Fruit fly (Drosophila melanogaster) whole organism, embryonic: Measurements from ENCODE around the gene SelG.

Source experiments
- Abd-B ChIP-seq: fragments of 200-800 bp; sonication (Bioruptor generic); optimal IDR thresholded peaks from 2 replicates; lab custom pipeline; 2018; ENCODE audit warnings: missing biosample characterization, mild to moderate bottlenecking, missing genetic modification characterization, moderate library complexity
- B-H2 ChIP-seq: fragments of 200-800 bp; sonication (Bioruptor generic); optimal IDR thresholded peaks from 2 replicates; lab custom pipeline; 2018; ENCODE audit warnings: missing biosample characterization, mild to moderate bottlenecking, missing genetic modification characterization
- Bgb ChIP-seq: fragments of 200-800 bp; sonication (Bioruptor generic); IDR thresholded peaks from 2 replicates; pipeline ENCODE4 v1.3.6; 2022; ENCODE audit warnings: missing biosample characterization, missing genetic modification characterization; ENCODE audit not compliant: partially characterized antibody
- CG10431 ChIP-seq: fragments of 200-800 bp; sonication (Bioruptor generic); optimal IDR thresholded peaks from 3 replicates; lab custom pipeline; 2018; ENCODE audit warnings: missing biosample characterization, mild to moderate bottlenecking, missing genetic modification characterization
- CG10462 ChIP-seq: fragments of 200-800 bp; sonication (Bioruptor generic); optimal IDR thresholded peaks from 2 replicates; lab custom pipeline; 2016; ENCODE audit warnings: missing biosample characterization, missing genetic modification characterization
- CG10543 ChIP-seq: fragments of 200-800 bp; sonication (Bioruptor generic); optimal IDR thresholded peaks from 3 replicates; lab custom pipeline; 2017; ENCODE audit warnings: missing biosample characterization, mild to moderate bottlenecking, missing genetic modification characterization, moderate library complexity
- CG10654 ChIP-seq: fragments of 200-800 bp; sonication (Bioruptor generic); optimal IDR thresholded peaks from 2 replicates; lab custom pipeline; 2016; ENCODE audit warnings: missing biosample characterization, missing genetic modification characterization
- CG13424 ChIP-seq: fragments of 200-800 bp; sonication (Bioruptor generic); optimal IDR thresholded peaks from 2 replicates; lab custom pipeline; 2019; ENCODE audit warnings: missing biosample characterization, mild to moderate bottlenecking, missing genetic modification characterization, moderate library complexity
- CG15073 ChIP-seq: fragments of 200-800 bp; sonication (Bioruptor generic); optimal IDR thresholded peaks from 2 replicates; lab custom pipeline; 2016; ENCODE audit warnings: missing biosample characterization, missing genetic modification characterization
- CG2712 ChIP-seq: fragments of 200-800 bp; optimal IDR thresholded peaks from 3 replicates; lab custom pipeline; 2019; ENCODE audit warnings: missing biosample characterization, mild to moderate bottlenecking, missing genetic modification characterization, moderate library complexity
- CG31388 ChIP-seq: fragments of 200-800 bp; sonication (Bioruptor generic); optimal IDR thresholded peaks from 2 replicates; lab custom pipeline; 2016; ENCODE audit warnings: missing biosample characterization, missing genetic modification characterization
- CG32772 ChIP-seq: fragments of 200-800 bp; sonication (Bioruptor generic); IDR thresholded peaks from 2 replicates; pipeline ENCODE4 v1.3.6; 2022; ENCODE audit warnings: missing biosample characterization, missing genetic modification characterization
- CG3281 ChIP-seq: fragments of 200-800 bp; sonication (Bioruptor generic); optimal IDR thresholded peaks from 3 replicates; lab custom pipeline; 2017; ENCODE audit warnings: missing biosample characterization, mild to moderate bottlenecking, missing genetic modification characterization
- CG3995 ChIP-seq: fragments of 200-800 bp; sonication (Bioruptor generic); optimal IDR thresholded peaks from 3 replicates; lab custom pipeline; 2016; ENCODE audit warnings: missing biosample characterization, missing genetic modification characterization
- CG42726 ChIP-seq: fragments of 200-800 bp; sonication (Bioruptor generic); IDR thresholded peaks from 2 replicates; pipeline ENCODE4 v1.3.6; 2022; ENCODE audit warnings: missing biosample characterization, missing genetic modification characterization; ENCODE audit not compliant: partially characterized antibody
- CG4404 ChIP-seq: fragments of 200-800 bp; sonication (Bioruptor generic); IDR thresholded peaks from 2 replicates; pipeline ENCODE4 v1.3.6; 2022; ENCODE audit warnings: missing biosample characterization, missing genetic modification characterization
- CG9215 ChIP-seq: fragments of 200-800 bp; sonication (Bioruptor generic); IDR thresholded peaks from 2 replicates; pipeline ENCODE4 v1.3.6; 2022; ENCODE audit warnings: missing biosample characterization, missing genetic modification characterization
- D19B ChIP-seq: fragments of 200-800 bp; sonication (Bioruptor generic); optimal IDR thresholded peaks from 2 replicates; lab custom pipeline; 2017; ENCODE audit warnings: missing biosample characterization, mild to moderate bottlenecking, missing genetic modification characterization
- Dad ChIP-seq: fragments of 200-800 bp; sonication (Bioruptor generic); optimal IDR thresholded peaks from 3 replicates; lab custom pipeline; 2016; ENCODE audit warnings: missing biosample characterization, missing genetic modification characterization
- Dbx ChIP-seq: fragments of 200-800 bp; sonication (Bioruptor generic); IDR thresholded peaks from 3 replicates; pipeline ENCODE4 v1.3.6; 2022; ENCODE audit warnings: missing biosample characterization, missing genetic modification characterization
- Doc3 ChIP-seq: fragments of 200-800 bp; sonication (Bioruptor generic); IDR thresholded peaks from 3 replicates; pipeline ENCODE4 v1.3.6; 2022; ENCODE audit warnings: missing biosample characterization, missing genetic modification characterization; ENCODE audit not compliant: partially characterized antibody
- E2f2 ChIP-seq: fragments of 200-800 bp; sonication (Bioruptor generic); IDR thresholded peaks from 2 replicates; pipeline ENCODE4 v1.3.6; 2022; ENCODE audit warnings: missing biosample characterization, missing genetic modification characterization
- ERR ChIP-seq: fragments of 200-800 bp; sonication (Bioruptor generic); optimal IDR thresholded peaks from 2 replicates; lab custom pipeline; 2016; ENCODE audit warnings: missing biosample characterization, missing genetic modification characterization
- Gug ChIP-seq: fragments of 200-800 bp; sonication (Bioruptor generic); IDR thresholded peaks from 4 replicates; pipeline ENCODE4 v1.3.6; 2022; ENCODE audit warnings: missing biosample characterization, missing genetic modification characterization
- HLH3B ChIP-seq: fragments of 200-800 bp; sonication (Bioruptor generic); IDR thresholded peaks from 2 replicates; pipeline ENCODE4 v1.3.6; 2022; ENCODE audit warnings: missing biosample characterization, missing genetic modification characterization
- MTF-1 ChIP-seq: fragments of 200-800 bp; sonication (Bioruptor generic); optimal IDR thresholded peaks from 2 replicates; lab custom pipeline; 2018; ENCODE audit warnings: missing biosample characterization, mild to moderate bottlenecking, missing genetic modification characterization, borderline replicate concordance
- Mrtf ChIP-seq: fragments of 200-800 bp; sonication (Bioruptor generic); IDR thresholded peaks from 3 replicates; pipeline ENCODE4 v1.3.6; 2022; ENCODE audit warnings: missing biosample characterization, missing genetic modification characterization
- Nf-YA ChIP-seq: fragments of 200-800 bp; sonication (Bioruptor generic); IDR thresholded peaks from 2 replicates; pipeline ENCODE4 v1.3.6; 2022; ENCODE audit warnings: missing biosample characterization, missing genetic modification characterization
- Poxn ChIP-seq: fragments of 200-800 bp; sonication (Bioruptor generic); IDR thresholded peaks from 2 replicates; pipeline ENCODE4 v1.3.6; 2022; ENCODE audit warnings: missing biosample characterization, missing genetic modification characterization
- Side ChIP-seq: fragments of 200-800 bp; sonication (Bioruptor generic); optimal IDR thresholded peaks from 2 replicates; lab custom pipeline; 2016; ENCODE audit warnings: missing biosample characterization, missing genetic modification characterization
- Sox100B ChIP-seq: fragments of 200-800 bp; sonication (Bioruptor generic); optimal IDR thresholded peaks from 3 replicates; lab custom pipeline; 2018; ENCODE audit warnings: missing biosample characterization, mild to moderate bottlenecking, missing genetic modification characterization
- ab ChIP-seq: fragments of 200-800 bp; sonication (Bioruptor generic); optimal IDR thresholded peaks from 2 replicates; lab custom pipeline; 2016; ENCODE audit warnings: missing biosample characterization, missing genetic modification characterization
- bab2 ChIP-seq: fragments of 200-800 bp; sonication (Bioruptor generic); optimal IDR thresholded peaks from 2 replicates; lab custom pipeline; 2016; ENCODE audit warnings: missing biosample characterization, missing genetic modification characterization
- bsh ChIP-seq, 2 experiments: fragments of 200-800 bp; sonication (Bioruptor generic); optimal IDR thresholded peaks; 2 replicates each; lab custom pipeline; 2017 to 2018; ENCODE audit warnings: mild to moderate bottlenecking in 2 of 2, missing biosample characterization in 2 of 2, missing genetic modification characterization in 2 of 2, moderate library complexity in 1 of 2
- btn ChIP-seq: fragments of 200-800 bp; sonication (Bioruptor generic); optimal IDR thresholded peaks from 2 replicates; lab custom pipeline; 2016; ENCODE audit warnings: missing biosample characterization, missing genetic modification characterization
- cato ChIP-seq: fragments of 200-800 bp; sonication (Bioruptor generic); optimal IDR thresholded peaks from 2 replicates; lab custom pipeline; 2016; ENCODE audit warnings: missing biosample characterization, missing genetic modification characterization, borderline replicate concordance
- chm ChIP-seq: fragments of 200-800 bp; sonication (Bioruptor generic); IDR thresholded peaks from 2 replicates; pipeline ENCODE4 v1.3.6; 2022; ENCODE audit warnings: missing biosample characterization, missing genetic modification characterization
- corto ChIP-seq: fragments of 200-800 bp; sonication (Bioruptor generic); optimal IDR thresholded peaks from 2 replicates; lab custom pipeline; 2016; ENCODE audit warnings: missing biosample characterization, mild to moderate bottlenecking, missing genetic modification characterization, moderate library complexity
- croc ChIP-seq: fragments of 200-800 bp; sonication (Bioruptor generic); conservative IDR thresholded peaks from 3 replicates; pipeline ENCODE4 v1.3.6; 2022; ENCODE audit warnings: missing biosample characterization, missing genetic modification characterization
- cwo ChIP-seq: fragments of 200-800 bp; sonication (Bioruptor generic); optimal IDR thresholded peaks from 3 replicates; lab custom pipeline; 2017; ENCODE audit warnings: missing biosample characterization, missing genetic modification characterization, mild to moderate bottlenecking, moderate library complexity, missing genetic modification reagents
- dan ChIP-seq: fragments of 200-800 bp; sonication (Bioruptor generic); IDR thresholded peaks from 2 replicates; pipeline ENCODE4 v1.3.6; 2022; ENCODE audit warnings: missing biosample characterization, missing genetic modification characterization
- fru ChIP-seq: fragments of >200 bp; optimal IDR thresholded peaks from 2 replicates; lab custom pipeline; 2017
- jigr1 ChIP-seq: fragments of 200-800 bp; sonication (Bioruptor generic); IDR thresholded peaks from 3 replicates; pipeline ENCODE4 v1.3.6; 2022; ENCODE audit warnings: missing biosample characterization, missing genetic modification characterization
- jing ChIP-seq: fragments of 200-800 bp; sonication (Bioruptor generic); optimal IDR thresholded peaks from 2 replicates; lab custom pipeline; 2018; ENCODE audit warnings: missing biosample characterization, mild to moderate bottlenecking, missing genetic modification characterization
- pb ChIP-seq: fragments of 200-800 bp; sonication (Bioruptor generic); optimal IDR thresholded peaks from 3 replicates; lab custom pipeline; 2016; ENCODE audit warnings: missing biosample characterization, missing genetic modification characterization
- peb ChIP-seq: fragments of 200-800 bp; sonication (Bioruptor generic); IDR thresholded peaks from 2 replicates; pipeline ENCODE4 v1.3.6; 2022; ENCODE audit warnings: missing biosample characterization, missing genetic modification characterization
- schlank ChIP-seq: fragments of 200-800 bp; sonication (Bioruptor generic); optimal IDR thresholded peaks from 2 replicates; lab custom pipeline; 2018; ENCODE audit warnings: missing biosample characterization, mild to moderate bottlenecking, missing genetic modification characterization
- trh ChIP-seq: fragments of 200-800 bp; sonication (Bioruptor generic); optimal IDR thresholded peaks from 2 replicates; lab custom pipeline; 2016; ENCODE audit warnings: missing biosample characterization, missing genetic modification characterization
- twi ChIP-seq: fragments of 200-800 bp; optimal IDR thresholded peaks from 2 replicates; lab custom pipeline; 2019; ENCODE audit warnings: missing biosample characterization, mild to moderate bottlenecking, missing genetic modification characterization, moderate library complexity
- z ChIP-seq: fragments of 200-800 bp; sonication (Bioruptor generic); IDR thresholded peaks from 3 replicates; pipeline ENCODE4 v1.3.6; 2022; ENCODE audit warnings: missing biosample characterization, missing genetic modification characterization
- zf30C ChIP-seq: fragments of 200-800 bp; sonication (Bioruptor generic); optimal IDR thresholded peaks from 3 replicates; lab custom pipeline; 2018; ENCODE audit warnings: missing biosample characterization, mild to moderate bottlenecking, missing genetic modification characterization

Gene SelG

DNA sequence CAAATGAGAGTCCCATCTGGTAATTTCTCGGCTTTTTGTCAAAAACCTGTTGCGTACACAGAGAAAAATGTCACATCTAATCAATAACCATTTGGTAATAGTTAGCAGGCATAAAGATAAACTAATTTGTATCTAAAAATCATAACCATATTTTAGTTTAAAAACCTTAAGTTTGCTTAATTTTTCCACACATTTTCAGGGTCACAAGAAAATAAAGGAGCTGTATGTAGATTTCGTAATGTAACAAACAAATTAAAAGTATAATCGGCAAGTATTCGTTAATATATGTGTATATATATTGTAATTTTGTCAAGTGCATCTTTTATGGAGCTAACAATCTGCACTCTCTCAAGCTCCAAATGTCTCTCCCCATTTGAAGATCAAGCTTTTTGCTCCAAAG, 33.9 kb downstream of the SelG start (continued):
- TF ChIP-seq cwo (GFP tag; lab: Kevin White, UChicago), result peak; percentile 85
- peak; percentile 77 for TF ChIP-seq CG10462 (GFP tag; lab: Kevin White, UChicago)
- TF ChIP-seq CG9215, result peak; percentile 86
- TF ChIP-seq MTF-1 (GFP tag; lab: Kevin White, UChicago), result peak; percentile 65
- no peak for TF ChIP-seq Bgb
- 0 out of 3 replicates have a peak, but pooled peaks have one; percentile 18 for TF ChIP-seq z
- peak; percentile 84 for TF ChIP-seq CG32772 (GFP tag; lab: Robert Waterston, UW)
- TF ChIP-seq CG3995 (GFP tag; lab: Kevin White, UChicago), result peak; percentile 22
- TF ChIP-seq ab (GFP tag; lab: Kevin White, UChicago), result no peak
- peak; percentile 76 to 93 for TF ChIP-seq bsh (GFP tag; optimal IDR thresholded peaks at IDR 0.05; lab: Kevin White, UChicago)
- no peak for TF ChIP-seq fru (lab: Kevin White, UChicago)
- TF ChIP-seq schlank (tag; lab: Kevin White, UChicago), result peak; percentile 35
- peak; percentile 71 for TF ChIP-seq D19B
- peak; percentile 28 for TF ChIP-seq CG31388 (GFP tag; lab: Kevin White, UChicago)
- no peak for TF ChIP-seq Doc3 (GFP tag; lab: Robert Waterston, UW)
- TF ChIP-seq btn (GFP tag; lab: Kevin White, UChicago), result no peak
- peak; percentile 64 for TF ChIP-seq corto
- TF ChIP-seq HLH3B (GFP tag; lab: Robert Waterston, UW), result peak; percentile 87
- TF ChIP-seq ERR (GFP tag; lab: Kevin White, UChicago), result peak; percentile 56
- TF ChIP-seq twi, result peak; percentile 82
- TF ChIP-seq Dad, result peak; percentile 68
- peak; percentile 95 for TF ChIP-seq CG13424
- TF ChIP-seq CG15073 (GFP tag; lab: Kevin White, UChicago), result peak; percentile 21
- peak; percentile 79 for TF ChIP-seq CG10654 (GFP tag; lab: Kevin White, UChicago)
- TF ChIP-seq CG3281, result peak; percentile 90
- TF ChIP-seq dan (GFP tag; lab: Robert Waterston, UW), result 0 out of 2 replicates have a peak, but pooled peaks have one; percentile 27
- TF ChIP-seq croc (GFP tag; lab: Robert Waterston, UW), result peak; percentile 87
- TF ChIP-seq Gug, result peak; percentile 58
- peak; percentile 91 for TF ChIP-seq Sox100B (GFP tag; lab: Kevin White, UChicago)
- TF ChIP-seq pb (GFP tag; lab: Kevin White, UChicago), result peak; percentile 28
- peak; percentile 62 for TF ChIP-seq Side (GFP tag; lab: Kevin White, UChicago)
- peak; percentile 82 for TF ChIP-seq trh (GFP tag; lab: Kevin White, UChicago)
- peak; percentile 76; the same call in 2 of the 3 replicates for TF ChIP-seq Mrtf (GFP tag; lab: Robert Waterston, UW)
- TF ChIP-seq Poxn (GFP tag; lab: Robert Waterston, UW), result 0 out of 2 replicates have a peak, but pooled peaks have one; percentile 44
- TF ChIP-seq CG10431 (GFP tag; lab: Kevin White, UChicago), result peak; percentile 71
- peak; percentile 90 for TF ChIP-seq Abd-B (GFP tag; lab: Kevin White, UChicago)
- peak; percentile 74 for TF ChIP-seq peb
- TF ChIP-seq chm (GFP tag; lab: Robert Waterston, UW), result no peak
- TF ChIP-seq jigr1, result peak; percentile 77; the same call in 1 of the 3 replicates
- TF ChIP-seq Nf-YA (GFP tag; lab: Robert Waterston, UW), result peak; percentile 73
- peak; percentile 96 for TF ChIP-seq CG2712 (tag; lab: Kevin White, UChicago)
- peak; percentile 75 for TF ChIP-seq jing (GFP tag; lab: Kevin White, UChicago)
- peak; percentile 50 for TF ChIP-seq CG4404 (GFP tag; lab: Robert Waterston, UW)
- peak; percentile 81 for TF ChIP-seq cato
- peak; percentile 73 for TF ChIP-seq E2f2 (GFP tag; lab: Robert Waterston, UW)
- TF ChIP-seq bab2 (GFP tag; lab: Kevin White, UChicago), result peak; percentile 84
- peak; percentile 86 for TF ChIP-seq Dbx
- no peak for TF ChIP-seq CG42726 (GFP tag; lab: Robert Waterston, UW)
- peak; percentile 86 for TF ChIP-seq CG10543 (GFP tag; lab: Kevin White, UChicago)
- TF ChIP-seq zf30C (GFP tag; lab: Kevin White, UChicago), result peak; percentile 78
- peak; percentile 63 for TF ChIP-seq B-H2
